Worm (Caenorhabditis elegans) whole organism, L3 larva: ENCODE results near the gene Y45G5AM.7.
"Not testable (repeated sequence)": the region's sequence is repeated elsewhere in the genome, so short reads cannot be mapped to it uniquely, and the experiment has no call there.

Source experiments
- R02D3.7 ChIP-seq: fragments of 150-350 bp; optimal IDR thresholded peaks from 2 replicates; lab custom pipeline; 2014; ENCODE audit warnings: missing biosample characterization, missing genetic modification characterization
- ZK546.5 ChIP-seq: sonication (generic microtip); optimal IDR thresholded peaks from 2 replicates; lab custom pipeline; 2017; ENCODE audit warnings: missing biosample characterization, missing genetic modification characterization
- aly-2 ChIP-seq: fragments of 150-350 bp; optimal IDR thresholded peaks from 2 replicates; lab custom pipeline; 2014; ENCODE audit warnings: missing biosample characterization, missing genetic modification characterization
- ama-1 ChIP-seq: fragments of 150-350 bp; optimal IDR thresholded peaks from 2 replicates; lab custom pipeline; 2018
- ceh-16 ChIP-seq: sonication (generic microtip); optimal IDR thresholded peaks from 2 replicates; lab custom pipeline; 2017; ENCODE audit warnings: missing biosample characterization, missing genetic modification characterization
- ceh-28 ChIP-seq: fragments of 150-350 bp; optimal IDR thresholded peaks from 2 replicates; lab custom pipeline; 2014; ENCODE audit warnings: missing biosample characterization, missing genetic modification reagents, missing genetic modification characterization
- ceh-82 ChIP-seq: fragments of 150-350 bp; optimal IDR thresholded peaks from 2 replicates; lab custom pipeline; 2014; ENCODE audit warnings: missing biosample characterization, missing genetic modification characterization
- ceh-9 ChIP-seq: sonication (generic microtip); optimal IDR thresholded peaks from 2 replicates; lab custom pipeline; 2018; ENCODE audit warnings: missing biosample characterization, missing genetic modification characterization
- egl-27 ChIP-seq: sonication (generic microtip); optimal IDR thresholded peaks from 4 replicates; lab custom pipeline; 2017; ENCODE audit warnings: missing biosample characterization, missing genetic modification reagents, missing genetic modification characterization
- egl-5 ChIP-seq: fragments of 150-350 bp; optimal IDR thresholded peaks from 2 replicates; lab custom pipeline; 2017; ENCODE audit warnings: missing biosample characterization, missing genetic modification reagents, missing genetic modification characterization, inconsistent platforms
- elt-1 ChIP-seq: fragments of 150-350 bp; optimal IDR thresholded peaks from 2 replicates; lab custom pipeline; 2014; ENCODE audit warnings: missing biosample characterization, missing genetic modification characterization
- elt-2 ChIP-seq: sonication (generic microtip); optimal IDR thresholded peaks from 2 replicates; lab custom pipeline; 2016; ENCODE audit warnings: missing genetic modification reagents, mild to moderate bottlenecking, missing genetic modification characterization, missing compliant biosample characterization
- eor-1 ChIP-seq, 2 experiments: fragments of 150-350 bp; optimal IDR thresholded peaks; 2 replicates each; lab custom pipeline; 2014 to 2018; ENCODE audit warnings: missing biosample characterization in 2 of 2, missing genetic modification characterization in 2 of 2
- fkh-10 ChIP-seq: sonication (generic microtip); optimal IDR thresholded peaks from 2 replicates; lab custom pipeline; 2017; ENCODE audit warnings: missing biosample characterization, missing genetic modification reagents, missing genetic modification characterization
- fkh-2 ChIP-seq: fragments of 150-350 bp; optimal IDR thresholded peaks from 2 replicates; lab custom pipeline; 2014; ENCODE audit warnings: missing biosample characterization, missing genetic modification reagents, missing genetic modification characterization
- fos-1 ChIP-seq: fragments of 150-350 bp; optimal IDR thresholded peaks from 2 replicates; lab custom pipeline; 2014; ENCODE audit warnings: missing biosample characterization, missing genetic modification characterization
- lin-15B ChIP-seq: fragments of 150-350 bp; optimal IDR thresholded peaks from 2 replicates; lab custom pipeline; 2014; ENCODE audit warnings: missing biosample characterization, missing genetic modification characterization
- lin-39 ChIP-seq: fragments of 150-350 bp; optimal IDR thresholded peaks from 2 replicates; lab custom pipeline; 2018; ENCODE audit warnings: missing biosample characterization, missing genetic modification reagents, missing genetic modification characterization
- mdl-1 ChIP-seq: fragments of 150-350 bp; optimal IDR thresholded peaks from 2 replicates; lab custom pipeline; 2014; ENCODE audit warnings: missing biosample characterization, missing genetic modification characterization
- mml-1 ChIP-seq: fragments of 150-350 bp; sonication (generic microtip); optimal IDR thresholded peaks from 3 replicates; lab custom pipeline; 2014; ENCODE audit warnings: missing biosample characterization, missing genetic modification characterization
- nfya-1 ChIP-seq: sonication (generic microtip); optimal IDR thresholded peaks from 2 replicates; lab custom pipeline; 2017; ENCODE audit warnings: missing genetic modification characterization, mild to moderate bottlenecking, missing compliant biosample characterization, antibody characterized with exemption, moderate library complexity; ENCODE audit not compliant: insufficient read depth
- nhr-11 ChIP-seq: fragments of 150-350 bp; optimal IDR thresholded peaks from 2 replicates; lab custom pipeline; 2014; ENCODE audit warnings: missing biosample characterization, missing genetic modification characterization
- nhr-23 ChIP-seq: fragments of 150-350 bp; optimal IDR thresholded peaks from 2 replicates; lab custom pipeline; 2014; ENCODE audit warnings: missing biosample characterization, missing genetic modification reagents, missing genetic modification characterization
- nhr-25 ChIP-seq: sonication (generic microtip); optimal IDR thresholded peaks from 2 replicates; lab custom pipeline; 2017; ENCODE audit warnings: missing biosample characterization, missing genetic modification characterization
- nhr-28 ChIP-seq: fragments of 150-350 bp; optimal IDR thresholded peaks from 2 replicates; lab custom pipeline; 2014; ENCODE audit warnings: missing biosample characterization, missing genetic modification characterization
- nhr-43 ChIP-seq: sonication (generic microtip); optimal IDR thresholded peaks from 2 replicates; lab custom pipeline; 2016; ENCODE audit warnings: mild to moderate bottlenecking, missing genetic modification characterization, missing compliant biosample characterization; ENCODE audit not compliant: poor library complexity, severe bottlenecking
- nhr-77 ChIP-seq: fragments of 150-350 bp; optimal IDR thresholded peaks from 2 replicates; lab custom pipeline; 2014; ENCODE audit warnings: missing biosample characterization, missing genetic modification characterization
- pqm-1 ChIP-seq: fragments of 150-350 bp; optimal IDR thresholded peaks from 2 replicates; lab custom pipeline; 2017; ENCODE audit warnings: missing biosample characterization, missing genetic modification characterization, inconsistent platforms
- sea-2 ChIP-seq: fragments of 150-350 bp; sonication (generic microtip); optimal IDR thresholded peaks from 4 replicates; lab custom pipeline; 2014; ENCODE audit warnings: missing biosample characterization, missing genetic modification reagents, missing genetic modification characterization
- skn-1 ChIP-seq: fragments of 150-350 bp; optimal IDR thresholded peaks from 2 replicates; lab custom pipeline; 2014; ENCODE audit warnings: missing biosample characterization, missing genetic modification characterization
- snpc-4 ChIP-seq: fragments of 150-350 bp; optimal IDR thresholded peaks from 2 replicates; lab custom pipeline; 2014; ENCODE audit warnings: missing biosample characterization, missing genetic modification characterization
- unc-39 ChIP-seq: sonication (generic microtip); optimal IDR thresholded peaks from 4 replicates; lab custom pipeline; 2017; ENCODE audit warnings: missing biosample characterization, missing genetic modification characterization
- unc-62 ChIP-seq: fragments of 150-350 bp; sonication (generic microtip); optimal IDR thresholded peaks from 4 replicates; lab custom pipeline; 2014; ENCODE audit warnings: missing biosample characterization, missing genetic modification reagents, missing genetic modification characterization
- zag-1 ChIP-seq: fragments of 150-350 bp; optimal IDR thresholded peaks from 2 replicates; lab custom pipeline; 2014; ENCODE audit warnings: missing biosample characterization, missing genetic modification characterization
- ztf-11 ChIP-seq: fragments of 150-350 bp; optimal IDR thresholded peaks from 2 replicates; lab custom pipeline; 2014; ENCODE audit warnings: missing biosample characterization, missing genetic modification characterization
- ztf-4 ChIP-seq: fragments of 150-350 bp; optimal IDR thresholded peaks from 2 replicates; lab custom pipeline; 2014; ENCODE audit warnings: missing biosample characterization, missing genetic modification characterization

Y45G5AM.7 gene

DNA sequence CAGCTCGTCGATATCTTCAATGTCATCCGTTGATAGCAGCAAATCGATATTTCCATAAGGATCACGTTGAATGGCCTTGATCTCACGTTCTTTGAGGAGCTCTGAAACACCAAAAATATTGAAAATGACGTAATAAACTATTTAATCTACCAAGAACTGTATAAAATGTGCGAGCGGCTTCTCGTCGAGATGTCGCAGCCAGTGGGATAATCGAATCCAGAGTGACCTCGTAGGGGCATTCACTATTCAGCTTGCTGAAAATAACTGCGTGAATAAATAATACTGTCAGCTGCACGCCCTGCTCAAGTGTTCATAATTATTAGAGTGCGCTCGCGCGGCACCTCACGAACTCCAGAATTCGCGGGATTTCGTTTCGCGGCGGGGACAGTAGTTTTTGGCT lies at the start of gene Y45G5AM.7:
TSS of gene Y45G5AM.7 (minus strand) at position 101 of the 400 bp plus-strand sequence.
- no peak for TF ChIP-seq snpc-4 (tag; lab: Kevin White, UChicago)
- TF ChIP-seq ceh-82 (tag; lab: Kevin White, UChicago), result no peak

DNA sequence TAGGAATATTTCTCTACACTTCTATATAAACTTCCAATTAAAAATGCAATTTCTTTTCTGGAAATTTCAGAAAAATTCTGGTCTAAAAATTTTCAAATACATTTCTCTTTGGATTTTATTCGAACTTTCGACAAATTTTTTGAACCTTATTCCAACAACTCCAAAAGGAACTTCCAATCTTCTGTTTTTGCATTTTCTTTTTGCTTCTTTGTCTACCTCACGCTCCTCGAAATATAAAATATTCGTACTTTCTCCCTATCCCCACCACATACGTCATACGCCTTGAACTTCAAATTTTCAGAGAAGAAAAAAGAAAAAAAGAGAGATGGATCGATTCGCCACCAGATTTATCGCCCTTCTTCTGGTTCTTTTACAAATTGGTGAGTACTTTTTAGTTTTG lies 49.3 kb upstream of the Y45G5AM.7 start, which contains the start of gene nlp-9:
TSS of gene nlp-9 (plus strand) at position 301 of the 400 bp plus-strand sequence.
- TF ChIP-seq ztf-4 (no peak), pqm-1 (no peak), nhr-11 (tag; lab: Kevin White, UChicago) (no peak), skn-1 (tag; lab: Kevin White, UChicago) (no peak), eor-1 (tag; optimal IDR thresholded peaks at IDR 0.05; lab: Kevin White, UChicago) (no peak)
- TF ChIP-seq, all 47 proteins: peak for 0

DNA sequence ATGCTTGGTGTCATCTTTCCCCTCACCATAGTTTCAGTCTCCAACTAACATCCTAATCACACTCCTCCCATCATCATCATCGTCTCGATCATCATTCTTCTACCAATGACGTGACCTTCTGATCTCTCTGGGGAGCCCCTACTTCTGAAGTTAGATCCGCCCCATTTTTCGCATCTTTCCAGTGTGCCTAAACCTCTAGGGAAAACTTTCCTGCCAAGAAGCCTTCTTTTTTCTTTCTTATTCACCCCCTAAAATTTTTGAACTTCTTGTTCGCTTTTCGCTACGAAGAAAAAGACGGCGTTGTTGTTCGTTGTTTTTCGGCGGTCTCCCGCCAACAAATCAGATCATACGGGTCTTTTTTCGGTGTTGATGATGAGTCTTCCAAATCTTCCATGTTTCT lies 48.2 kb upstream of the Y45G5AM.7 start:
- TF ChIP-seq elt-1 (tag; lab: Kevin White, UChicago) (peak; percentile 46), nhr-25 (tag; lab: Kevin White, UChicago) (no peak), sea-2 (GFP tag; lab: Kevin White, UChicago) (no peak), nfya-1 (peak; percentile 10), skn-1 (tag; lab: Kevin White, UChicago) (no peak), ceh-16 (tag; lab: Kevin White, UChicago) (no peak), ZK546.5 (tag; lab: Kevin White, UChicago) (no peak), lin-39 (tag; lab: Kevin White, UChicago) (peak; percentile 24), mdl-1 (tag; lab: Kevin White, UChicago) (no peak), aly-2 (tag; lab: Kevin White, UChicago) (no peak), nhr-23 (tag; lab: Kevin White, UChicago) (no peak)

DNA sequence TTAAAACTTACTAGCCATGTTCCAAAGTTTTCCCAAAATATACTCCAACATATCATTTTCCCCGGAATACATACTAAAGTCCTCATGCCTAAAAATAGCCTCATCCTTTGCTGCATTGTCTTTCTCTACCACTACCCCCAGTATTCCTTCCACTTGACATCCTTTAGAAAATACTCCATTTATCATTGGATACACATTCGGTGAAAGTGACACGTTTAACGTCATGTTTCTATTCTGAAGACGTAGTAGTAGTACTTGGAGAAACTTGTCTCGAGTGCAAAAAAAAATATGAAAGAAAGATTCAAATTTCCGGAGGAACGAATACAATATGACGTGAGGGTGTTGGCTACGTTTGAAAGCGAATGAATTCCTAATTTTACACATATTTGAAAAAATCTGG lies 46.9 kb upstream of the Y45G5AM.7 start:
- TF ChIP-seq skn-1 (tag; lab: Kevin White, UChicago) (no peak), ceh-9 (tag; lab: Kevin White, UChicago) (no peak), aly-2 (tag; lab: Kevin White, UChicago) (no peak), egl-5 (tag; lab: Kevin White, UChicago) (no peak), ceh-16 (tag; lab: Kevin White, UChicago) (no peak), zag-1 (tag; lab: Kevin White, UChicago) (no peak), ceh-82 (tag; lab: Kevin White, UChicago) (no peak), mdl-1 (tag; lab: Kevin White, UChicago) (no peak), fos-1 (tag; lab: Kevin White, UChicago) (no peak), nfya-1 (no peak), mml-1 (tag; lab: Kevin White, UChicago) (no peak), elt-1 (tag; lab: Kevin White, UChicago) (no peak), eor-1 (tag; optimal IDR thresholded peaks at IDR 0.05; lab: Kevin White, UChicago) (no peak), unc-62 (no peak), unc-39 (no peak), ceh-28 (tag; lab: Kevin White, UChicago) (no peak), lin-39 (tag; lab: Kevin White, UChicago) (no peak), nhr-25 (tag; lab: Kevin White, UChicago) (no peak)

DNA sequence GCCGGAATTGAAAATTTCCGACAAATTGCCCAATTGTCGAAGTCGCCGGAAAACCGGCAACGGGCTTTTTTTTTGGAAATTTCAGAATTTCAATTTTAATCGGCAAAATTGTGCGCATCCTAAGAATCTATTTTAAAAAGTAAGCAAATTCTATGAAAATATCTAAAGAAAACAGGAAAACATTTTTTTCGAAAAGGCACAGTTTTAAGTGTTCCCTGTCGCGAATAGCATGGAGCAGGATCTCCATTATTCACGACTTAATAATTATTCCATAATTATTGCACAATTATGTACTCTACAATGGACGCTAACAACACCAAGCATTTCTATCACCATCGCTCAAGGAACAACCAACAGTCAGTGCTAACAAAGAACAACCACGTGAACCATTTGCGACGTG lies 45.8 kb upstream of the Y45G5AM.7 start, which contains the start of gene H43I07.4:
TSS of gene H43I07.4 (plus strand) at position 301 of the 400 bp plus-strand sequence.
- not testable (repeated sequence) for TF ChIP-seq elt-2, fkh-2, unc-62

DNA sequence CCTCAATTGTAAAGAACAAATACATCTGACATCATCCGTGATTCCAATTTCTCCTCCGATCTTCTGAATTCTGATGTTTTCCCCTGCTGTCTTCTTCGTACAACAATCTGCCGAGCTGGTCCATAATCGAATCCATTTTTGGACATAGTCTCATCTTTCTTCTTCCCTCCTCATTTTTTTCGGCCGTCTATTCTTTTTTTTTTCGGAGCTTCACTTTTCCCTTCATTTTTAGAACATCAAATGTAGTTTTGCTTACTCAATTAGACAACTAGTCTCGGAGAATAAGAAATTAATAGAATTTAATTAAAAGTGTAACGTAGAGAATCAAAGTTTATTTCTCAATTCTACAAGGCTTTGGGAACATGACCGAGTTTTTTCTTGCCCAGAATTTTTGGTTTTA lies 41.5 kb upstream of the Y45G5AM.7 start:
- TF ChIP-seq nhr-77 (tag; lab: Kevin White, UChicago), result no peak
- no peak for TF ChIP-seq elt-1 (tag; lab: Kevin White, UChicago)
- peak; percentile 75 for TF ChIP-seq fkh-10 (GFP tag; lab: Kevin White, UChicago)
- TF ChIP-seq ztf-11 (tag; lab: Kevin White, UChicago), result no peak

DNA sequence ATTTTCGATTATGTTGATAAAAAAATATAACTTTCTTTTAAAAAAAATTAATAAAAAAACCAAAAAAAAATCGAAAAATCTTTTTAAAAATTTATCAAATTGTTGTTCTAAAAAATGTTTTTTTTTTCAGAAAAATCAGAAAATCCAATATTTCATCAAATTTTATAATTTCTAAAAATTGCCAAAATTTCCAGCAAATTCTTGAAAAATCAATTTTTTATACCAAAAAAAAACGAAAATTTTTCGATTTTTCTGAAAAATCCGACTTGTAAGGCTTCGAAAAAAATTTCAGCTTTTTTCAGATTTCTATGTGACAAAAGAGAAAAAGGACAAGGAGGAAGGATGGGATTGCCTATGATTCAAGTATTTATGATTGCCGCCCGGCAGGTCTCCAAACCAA lies 34.4 kb upstream of the Y45G5AM.7 start, which contains the start of gene H43I07.1:
TSS of gene H43I07.1 (plus strand) at position 301 of the 400 bp plus-strand sequence.
- TF ChIP-seq mml-1 (tag; lab: Kevin White, UChicago) (no peak), R02D3.7 (no peak), nhr-43 (tag; lab: Kevin White, UChicago) (no peak), nhr-11 (tag; lab: Kevin White, UChicago) (no peak), lin-15B (no peak), egl-27 (tag; lab: Kevin White, UChicago) (no peak), ceh-16 (tag; lab: Kevin White, UChicago) (no peak), mdl-1 (tag; lab: Kevin White, UChicago) (no peak), fkh-10 (GFP tag; lab: Kevin White, UChicago) (no peak), nhr-25 (tag; lab: Kevin White, UChicago) (no peak), aly-2 (tag; lab: Kevin White, UChicago) (no peak), nhr-28 (tag; lab: Kevin White, UChicago) (no peak), ceh-82 (tag; lab: Kevin White, UChicago) (no peak), ama-1 (lab: Kevin White, UChicago) (no peak)
